Worm (Caenorhabditis elegans) whole organism, early embryonic: ENCODE data around the gene T02H6.11.

Experiments used
- B0310.2 ChIP-seq: sonication (generic microtip); optimal IDR thresholded peaks from 2 replicates; lab custom pipeline; 2016; ENCODE audit warnings: mild to moderate bottlenecking, missing genetic modification characterization, missing compliant biosample characterization
- F13C5.2 ChIP-seq: sonication (generic microtip); optimal IDR thresholded peaks from 2 replicates; lab custom pipeline; 2017; ENCODE audit warnings: mild to moderate bottlenecking, missing genetic modification characterization, inconsistent platforms, missing compliant biosample characterization
- aly-1 ChIP-seq: sonication (generic microtip); optimal IDR thresholded peaks from 2 replicates; lab custom pipeline; 2016; ENCODE audit warnings: missing genetic modification characterization, missing compliant biosample characterization
- ama-1 ChIP-seq: fragments of 150-350 bp; optimal IDR thresholded peaks from 2 replicates; lab custom pipeline; 2014
- ceh-13 ChIP-seq: fragments of 200-800 bp; sonication (Bioruptor generic); optimal IDR thresholded peaks from 2 replicates; lab custom pipeline; 2018; ENCODE audit warnings: mild to moderate bottlenecking, missing genetic modification characterization, missing compliant biosample characterization
- ceh-36 ChIP-seq: sonication (generic microtip); optimal IDR thresholded peaks from 2 replicates; lab custom pipeline; 2016; ENCODE audit warnings: missing genetic modification characterization, inconsistent platforms, missing compliant biosample characterization
- ets-7 ChIP-seq: sonication (generic microtip); optimal IDR thresholded peaks from 2 replicates; lab custom pipeline; 2016; ENCODE audit warnings: missing genotype, missing genetic modification characterization, missing compliant biosample characterization
- flt-1 ChIP-seq: fragments of 200-800 bp; sonication (Bioruptor generic); IDR thresholded peaks from 2 replicates; pipeline ENCODE4 v1.3.6; 2022; ENCODE audit warnings: missing genetic modification characterization, missing compliant biosample characterization
- hmbx-1 ChIP-seq: sonication (generic microtip); optimal IDR thresholded peaks from 2 replicates; lab custom pipeline; 2016; ENCODE audit warnings: mild to moderate bottlenecking, missing genetic modification characterization, missing compliant biosample characterization
- hmg-4 ChIP-seq: fragments of 200-800 bp; sonication (Bioruptor generic); optimal IDR thresholded peaks from 2 replicates; lab custom pipeline; 2018; ENCODE audit warnings: mild to moderate bottlenecking, missing genetic modification characterization, missing compliant biosample characterization
- hnd-1 ChIP-seq: sonication (generic microtip); optimal IDR thresholded peaks from 2 replicates; lab custom pipeline; 2016; ENCODE audit warnings: missing genetic modification characterization, missing compliant biosample characterization
- pes-1 ChIP-seq: fragments of 200-800 bp; sonication (Bioruptor generic); IDR thresholded peaks from 2 replicates; pipeline ENCODE4 v1.3.6; 2022; ENCODE audit warnings: missing genetic modification reagents, missing genetic modification characterization, missing compliant biosample characterization
- scrt-1 ChIP-seq: fragments of 200-800 bp; sonication (Bioruptor generic); IDR thresholded peaks from 2 replicates; pipeline ENCODE4 v1.3.6; 2022; ENCODE audit warnings: missing genetic modification characterization, missing compliant biosample characterization
- sea-1 ChIP-seq: fragments of 200-800 bp; sonication (Bioruptor generic); conservative IDR thresholded peaks from 2 replicates; pipeline ENCODE4 v1.3.6; 2022; ENCODE audit warnings: missing genetic modification characterization, missing compliant biosample characterization
- tbx-11 ChIP-seq: fragments of 200-800 bp; sonication (Bioruptor generic); IDR thresholded peaks from 2 replicates; pipeline ENCODE4 v1.3.6; 2022; ENCODE audit warnings: missing genetic modification characterization, missing compliant biosample characterization
- tbx-37 ChIP-seq: fragments of 200-800 bp; sonication (Bioruptor generic); conservative IDR thresholded peaks from 2 replicates; pipeline ENCODE4 v1.3.6; 2022; ENCODE audit warnings: missing genetic modification reagents, missing genetic modification characterization, missing compliant biosample characterization
- tra-4 ChIP-seq: sonication (generic microtip); optimal IDR thresholded peaks from 2 replicates; lab custom pipeline; 2017; ENCODE audit warnings: missing genetic modification characterization, missing compliant biosample characterization

T02H6.11 gene

ce11 chrII:667864-668263 is 33.1 kb downstream of the T02H6.11 start:
- TF ChIP-seq ets-7 (tag; lab: Kevin White, UChicago) (no peak), hmg-4 (GFP tag; lab: Kevin White, UChicago) (no peak), hmbx-1 (no peak), ceh-36 (no peak)

- TF ChIP-seq hmbx-1 (no peak), sea-1 (GFP tag; lab: Robert Waterston, UW) (no peak), F13C5.2 (no peak), hmg-4 (GFP tag; lab: Kevin White, UChicago) (no peak), tbx-11 (GFP tag; lab: Robert Waterston, UW) (no peak), tbx-37 (no peak), ets-7 (tag; lab: Kevin White, UChicago) (no peak), flt-1 (GFP tag; lab: Robert Waterston, UW) (no peak), ceh-36 (no peak), pes-1 (no peak), tra-4 (tag; lab: Kevin White, UChicago) (no peak), ama-1 (no peak), ceh-13 (GFP tag; lab: Kevin White, UChicago) (no peak), hnd-1 (tag; lab: Kevin White, UChicago) (no peak), B0310.2 (tag; lab: Kevin White, UChicago) (no peak), scrt-1 (GFP tag; lab: Robert Waterston, UW) (no peak), aly-1 (tag; lab: Kevin White, UChicago) (no peak)
These were observed 39.2 kb downstream of the T02H6.11 start, which contains the start of gene sri-45 for ce11 chrII:661696-662095. TSS of gene sri-45 (minus strand) at chrII:661796.

ce11 chrII:658369-658768 is 42.6 kb downstream of the T02H6.11 start, which contains the start of gene sdz-24:
TSS of gene sdz-24 (plus strand) at chrII:658669.
- TF ChIP-seq ets-7 (tag; lab: Kevin White, UChicago) (no peak), hmg-4 (GFP tag; lab: Kevin White, UChicago) (no peak), F13C5.2 (no peak), flt-1 (GFP tag; lab: Robert Waterston, UW) (no peak), hmbx-1 (no peak)

ce11 chrII:651324-651723 is 49.6 kb downstream of the T02H6.11 start:
- TF ChIP-seq ceh-36, result peak; percentile 91
- TF ChIP-seq flt-1 (GFP tag; lab: Robert Waterston, UW), result no peak
